Worm (Caenorhabditis elegans): ENCODE results near the gene nft-1.

- TF ChIP-seq mbf-1 (tag; optimal IDR thresholded peaks at IDR 0.05) (no peak), unc-62 (GFP tag; optimal IDR thresholded peaks at IDR 0.05) (no peak)
Measured at ce11 chrIII:11921658-11922098, 2.0 kb upstream of the nft-1 start, which contains the start of gene Y56A3A.22.
